Worm (Caenorhabditis elegans): ENCODE data around the gene F32H5.4.

Gene F32H5.4

ce11 chrV:13360254-13360653, at the start of gene F32H5.4:
F32H5.4 (plus strand) TSS chrV:13360554.
- TF ChIP-seq K09A11.1 (tag; optimal IDR thresholded peaks at IDR 0.05; ENCODE audit: insufficient read depth) (no peak), dve-1 (tag; optimal IDR thresholded peaks at IDR 0.05) (no peak), madf-2 (tag; optimal IDR thresholded peaks at IDR 0.05) (no peak), hlh-15 (tag; optimal IDR thresholded peaks at IDR 0.05) (no peak), ztf-16 (tag; optimal IDR thresholded peaks at IDR 0.05) (no peak), pat-9 (tag; optimal IDR thresholded peaks at IDR 0.05) (no peak), unc-86 (tag; optimal IDR thresholded peaks at IDR 0.05) (no peak), sox-4 (tag; optimal IDR thresholded peaks at IDR 0.05) (no peak), elt-2 (tag; optimal IDR thresholded peaks at IDR 0.05) (no peak), fax-1 (tag; optimal IDR thresholded peaks at IDR 0.05) (no peak), hlh-8 (tag; optimal IDR thresholded peaks at IDR 0.05) (no peak), ceh-45 (GFP tag; IDR thresholded peaks at IDR 0.05) (no peak), ceh-31 (tag; optimal IDR thresholded peaks at IDR 0.05) (no peak), Y22D7AL.16 (tag; optimal IDR thresholded peaks at IDR 0.05) (no peak), ceh-24 (tag; optimal IDR thresholded peaks at IDR 0.05) (no peak), dmd-4 (tag; optimal IDR thresholded peaks at IDR 0.05; ENCODE audit: borderline replicate concordance) (no peak), ceh-30 (tag; optimal IDR thresholded peaks at IDR 0.05) (no peak), pha-2 (tag; optimal IDR thresholded peaks at IDR 0.05) (no peak), hlh-6 (tag; optimal IDR thresholded peaks at IDR 0.05) (no peak)

ce11 chrV:13312210-13312676, 48.1 kb upstream of the F32H5.4 start, which contains the start of gene nasp-2:
nasp-2 (minus strand) TSS chrV:13312260.
- TF ChIP-seq pqm-1 (tag; optimal IDR thresholded peaks at IDR 0.05): no peak
- no peak for TF ChIP-seq T23F11.4 (GFP tag; optimal IDR thresholded peaks at IDR 0.05)
- TF ChIP-seq pag-3 (tag; optimal IDR thresholded peaks at IDR 0.05; ENCODE audit: borderline replicate concordance): no peak
- TF ChIP-seq fkh-6 (tag; optimal IDR thresholded peaks at IDR 0.05): no peak
- TF ChIP-seq fax-1 (tag; optimal IDR thresholded peaks at IDR 0.05): no peak
- TF ChIP-seq sox-2 (GFP tag; IDR thresholded peaks at IDR 0.05): no peak
- no peak for TF ChIP-seq ref-2 (tag; optimal IDR thresholded peaks at IDR 0.05)
- TF ChIP-seq elt-2 (tag; optimal IDR thresholded peaks at IDR 0.05): no peak
- TF ChIP-seq K02D7.2 (tag; optimal IDR thresholded peaks at IDR 0.05): no peak
- no peak for TF ChIP-seq gmeb-2 (tag; optimal IDR thresholded peaks at IDR 0.05)
- TF ChIP-seq sox-4 (tag; optimal IDR thresholded peaks at IDR 0.05): no peak
- TF ChIP-seq dmd-4 (tag; optimal IDR thresholded peaks at IDR 0.05; ENCODE audit: borderline replicate concordance): no peak
- no peak for TF ChIP-seq tbx-2 (tag; optimal IDR thresholded peaks at IDR 0.05)
- no peak for TF ChIP-seq pat-9 (tag; optimal IDR thresholded peaks at IDR 0.05)
- TF ChIP-seq unc-55 (GFP tag; optimal IDR thresholded peaks at IDR 0.05): no peak

- TF ChIP-seq K09A11.1 (tag; optimal IDR thresholded peaks at IDR 0.05; ENCODE audit: insufficient read depth) (no peak), ceh-31 (tag; optimal IDR thresholded peaks at IDR 0.05) (peak; percentile 88), rnt-1 (tag; optimal IDR thresholded peaks at IDR 0.05) (peak; percentile 53), unc-42 (tag; optimal IDR thresholded peaks at IDR 0.05) (peak; percentile 72), ceh-22 (tag; optimal IDR thresholded peaks at IDR 0.05) (no peak), pros-1 (tag; optimal IDR thresholded peaks at IDR 0.05) (no peak), lim-6 (tag; optimal IDR thresholded peaks at IDR 0.05) (peak; percentile 17), lin-11 (tag; optimal IDR thresholded peaks at IDR 0.05) (no peak), ztf-16 (tag; optimal IDR thresholded peaks at IDR 0.05) (no peak), ceh-34 (tag; optimal IDR thresholded peaks at IDR 0.05) (peak; percentile 39), hlh-30 (tag; optimal IDR thresholded peaks at IDR 0.05; ENCODE audit: insufficient read depth) (no peak), ceh-2 (tag; optimal IDR thresholded peaks at IDR 0.05) (peak; percentile 89), sdc-2 (tag; optimal IDR thresholded peaks at IDR 0.05) (peak; percentile 47), pax-1 (tag; optimal IDR thresholded peaks at IDR 0.05) (no peak), syd-9 (tag; optimal IDR thresholded peaks at IDR 0.05) (no peak), tbx-7 (tag; optimal IDR thresholded peaks at IDR 0.05) (peak; percentile 65), hlh-8 (tag; optimal IDR thresholded peaks at IDR 0.05) (peak; percentile 74), zip-5 (tag; optimal IDR thresholded peaks at IDR 0.05) (peak; percentile 28), sox-2 (GFP tag; IDR thresholded peaks at IDR 0.05) (no peak), nfya-1 (tag; optimal IDR thresholded peaks at IDR 0.05) (peak; percentile 38), hlh-6 (tag; optimal IDR thresholded peaks at IDR 0.05) (no peak), pha-2 (tag; optimal IDR thresholded peaks at IDR 0.05) (no peak), fax-1 (tag; optimal IDR thresholded peaks at IDR 0.05) (peak; percentile 12), pat-9 (tag; optimal IDR thresholded peaks at IDR 0.05) (no peak), unc-55 (GFP tag; optimal IDR thresholded peaks at IDR 0.05) (peak; percentile 26), gmeb-2 (tag; optimal IDR thresholded peaks at IDR 0.05) (no peak), T23F11.4 (GFP tag; optimal IDR thresholded peaks at IDR 0.05) (no peak), elt-2 (tag; optimal IDR thresholded peaks at IDR 0.05) (no peak), C08G9.2 (tag; optimal IDR thresholded peaks at IDR 0.05) (peak; percentile 92), pqm-1 (tag; optimal IDR thresholded peaks at IDR 0.05) (no peak), ceh-48 (tag; optimal IDR thresholded peaks at IDR 0.05) (peak; percentile 49)
These were observed 47.2 kb upstream of the F32H5.4 start, which contains the start of gene C50B6.3 for ce11 chrV:13313045-13313623. C50B6.3 (plus strand) TSS chrV:13313573.

Data from whole organism, late embryonic.